Fruit fly (Drosophila melanogaster): ENCODE measurements around the gene CG6769.

DNA sequence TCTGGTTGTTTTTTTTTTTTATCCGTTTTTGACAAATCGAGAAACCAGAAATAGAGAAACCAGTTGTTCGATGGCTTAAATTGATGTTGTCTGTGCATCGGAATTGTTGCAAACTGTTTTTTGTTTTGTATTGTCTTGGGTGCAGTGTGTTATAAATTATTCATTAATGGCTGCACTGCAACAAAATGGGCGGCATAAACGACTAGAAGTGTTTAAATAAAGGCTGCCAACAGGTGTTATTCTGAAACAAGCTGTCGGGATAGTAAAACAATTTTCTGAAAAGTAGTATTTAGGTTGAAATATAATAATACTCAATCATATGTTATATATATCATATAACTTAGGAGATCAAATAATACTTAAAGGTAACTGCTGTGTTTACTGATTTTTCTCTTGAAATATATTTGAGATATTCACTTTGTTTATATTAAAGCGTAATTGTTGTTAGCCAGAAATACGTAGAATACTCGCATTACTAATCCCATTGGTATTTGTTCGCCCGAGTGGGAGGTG lies 24.3 kb upstream of the CG6769 start:
- TF ChIP-seq lola (GFP tag; optimal IDR thresholded peaks at IDR 0.05) (no peak), Hnf4 (GFP tag; optimal IDR thresholded peaks at IDR 0.05) (no peak), sv (GFP tag; optimal IDR thresholded peaks at IDR 0.05) (no peak), Hr83 (GFP tag; optimal IDR thresholded peaks at IDR 0.05; ENCODE audit: poor library complexity, severe bottlenecking) (no peak), CG32264 (GFP tag; optimal IDR thresholded peaks at IDR 0.05) (no peak), Dfd (GFP tag; optimal IDR thresholded peaks at IDR 0.05) (no peak)

Measured in whole organism, wandering third instar larva.